Worm (Caenorhabditis elegans) whole organism, dauer: ENCODE results near the gene srh-184.

Source experiments
- unc-62 ChIP-seq: sonication (generic microtip); optimal IDR thresholded peaks from 2 replicates; lab custom pipeline; 2017; ENCODE audit warnings: missing biosample characterization, missing genetic modification reagents, missing genetic modification characterization

The srh-184 gene

ce11 chrV:10754050-10754449 is 43.9 kb downstream of the srh-184 start, which contains the start of gene F28H7.7:
TSS of gene F28H7.7 (minus strand) at chrV:10754150.
- no peak for TF ChIP-seq unc-62 (GFP tag; lab: Kevin White, UChicago)

- TF ChIP-seq unc-62 (GFP tag; lab: Kevin White, UChicago): no peak
Measured at ce11 chrV:10750630-10751029, 47.4 kb downstream of the srh-184 start, which contains the start of gene F28H7.3. TSS of gene F28H7.3 (minus strand) at chrV:10750788.

- no peak for TF ChIP-seq unc-62 (GFP tag; lab: Kevin White, UChicago)
Measured at ce11 chrV:10747263-10747951, 50.6 kb downstream of the srh-184 start, which contains the start of the genes selt-1.2 and F28H7.2. TSS of gene selt-1.2 (minus strand) at chrV:10747363. TSS of gene F28H7.2 (plus strand) at chrV:10747901.
